Fruit fly (Drosophila melanogaster) whole organism, embryonic: Measurements from ENCODE around the gene pix.

Source experiments
- ATbp ChIP-seq: fragments of 200-800 bp; sonication (Bioruptor generic); optimal IDR thresholded peaks from 2 replicates; lab custom pipeline; 2017; ENCODE audit warnings: missing biosample characterization, mild to moderate bottlenecking, missing genetic modification characterization, missing genetic modification reagents
- Adf1 ChIP-seq: fragments of 200-800 bp; sonication (Bioruptor generic); IDR thresholded peaks from 2 replicates; pipeline ENCODE4 v1.3.6; 2022; ENCODE audit warnings: missing biosample characterization, missing genetic modification characterization
- CG10462 ChIP-seq: fragments of 200-800 bp; sonication (Bioruptor generic); optimal IDR thresholded peaks from 2 replicates; lab custom pipeline; 2016; ENCODE audit warnings: missing biosample characterization, missing genetic modification characterization
- CG11456 ChIP-seq: fragments of 200-800 bp; sonication (Bioruptor generic); IDR thresholded peaks from 3 replicates; pipeline ENCODE4 v1.3.6; 2022; ENCODE audit warnings: missing biosample characterization, missing genetic modification characterization
- CG13624 ChIP-seq: fragments of 200-800 bp; sonication (Bioruptor generic); optimal IDR thresholded peaks from 2 replicates; lab custom pipeline; 2016; ENCODE audit warnings: missing biosample characterization, missing genetic modification characterization
- CG14014 ChIP-seq: fragments of 200-800 bp; sonication (Bioruptor generic); IDR thresholded peaks from 2 replicates; pipeline ENCODE4 v1.3.6; 2022; ENCODE audit warnings: missing biosample characterization, missing genetic modification characterization
- CG15696 ChIP-seq: fragments of 200-800 bp; sonication (Bioruptor generic); optimal IDR thresholded peaks from 2 replicates; lab custom pipeline; 2019; ENCODE audit warnings: missing biosample characterization, mild to moderate bottlenecking, missing genetic modification characterization, moderate library complexity
- CG17612 ChIP-seq: fragments of 200-800 bp; sonication (Bioruptor generic); IDR thresholded peaks from 2 replicates; pipeline ENCODE4 v1.3.6; 2022; ENCODE audit warnings: missing biosample characterization, missing genetic modification characterization
- CG17912 ChIP-seq: fragments of 200-800 bp; sonication (Bioruptor generic); optimal IDR thresholded peaks from 2 replicates; lab custom pipeline; 2018; ENCODE audit warnings: missing biosample characterization, mild to moderate bottlenecking, missing genetic modification characterization
- CG18011 ChIP-seq: fragments of 200-800 bp; sonication (Bioruptor generic); optimal IDR thresholded peaks from 2 replicates; lab custom pipeline; 2017; ENCODE audit warnings: missing biosample characterization, missing genetic modification characterization, mild to moderate bottlenecking, moderate library complexity, missing genotype
- CG32532 ChIP-seq: fragments of 200-800 bp; sonication (Bioruptor generic); IDR thresholded peaks from 2 replicates; pipeline ENCODE4 v1.3.6; 2022; ENCODE audit warnings: missing biosample characterization, missing genetic modification characterization
- CG6791 ChIP-seq: fragments of 200-800 bp; sonication (Bioruptor generic); IDR thresholded peaks from 3 replicates; pipeline ENCODE4 v1.3.6; 2022; ENCODE audit warnings: missing biosample characterization, missing genetic modification characterization; ENCODE audit not compliant: partially characterized antibody
- CG7745 ChIP-seq: fragments of 200-800 bp; sonication (Bioruptor generic); optimal IDR thresholded peaks from 2 replicates; lab custom pipeline; 2018; ENCODE audit warnings: missing biosample characterization, mild to moderate bottlenecking, missing genetic modification characterization, moderate library complexity
- CG7987 ChIP-seq: fragments of 200-800 bp; sonication (Bioruptor generic); optimal IDR thresholded peaks from 2 replicates; lab custom pipeline; 2018; ENCODE audit warnings: missing biosample characterization, mild to moderate bottlenecking, missing genetic modification characterization, moderate library complexity
- D19A ChIP-seq: fragments of 200-800 bp; optimal IDR thresholded peaks from 3 replicates; lab custom pipeline; 2019; ENCODE audit warnings: missing biosample characterization, mild to moderate bottlenecking, missing genetic modification characterization, moderate library complexity
- ERR ChIP-seq: fragments of 200-800 bp; sonication (Bioruptor generic); optimal IDR thresholded peaks from 2 replicates; lab custom pipeline; 2016; ENCODE audit warnings: missing biosample characterization, missing genetic modification characterization
- Ets65A ChIP-seq: fragments of 200-800 bp; sonication (Bioruptor generic); peaks from one replicate; lab custom pipeline; 2016; ENCODE audit warnings: missing biosample characterization, missing genetic modification characterization
- Gsc ChIP-seq: fragments of 200-800 bp; sonication (Bioruptor generic); IDR thresholded peaks from 2 replicates; pipeline ENCODE4 v1.3.6; 2022; ENCODE audit warnings: missing biosample characterization, missing genetic modification characterization
- HHEX ChIP-seq: fragments of 200-800 bp; sonication (Bioruptor generic); optimal IDR thresholded peaks from 3 replicates; lab custom pipeline; 2017; ENCODE audit warnings: missing biosample characterization, mild to moderate bottlenecking, missing genetic modification characterization, missing genetic modification reagents
- HLH54F ChIP-seq: fragments of 200-800 bp; sonication (Bioruptor generic); optimal IDR thresholded peaks from 3 replicates; lab custom pipeline; 2016; ENCODE audit warnings: missing biosample characterization, missing genetic modification characterization
- Lhr ChIP-seq: fragments of 200-800 bp; sonication (Bioruptor generic); optimal IDR thresholded peaks from 3 replicates; lab custom pipeline; 2017; ENCODE audit warnings: mild to moderate bottlenecking, missing biosample characterization, missing genetic modification reagents, missing genetic modification characterization
- Lpt ChIP-seq: fragments of >200 bp; optimal IDR thresholded peaks from 2 replicates; lab custom pipeline; 2018; ENCODE audit warnings: missing biosample characterization, missing genetic modification characterization
- Myb ChIP-seq: fragments of 200-800 bp; sonication (Bioruptor generic); optimal IDR thresholded peaks from 2 replicates; lab custom pipeline; 2016; ENCODE audit warnings: missing biosample characterization, missing genetic modification characterization
- Opbp ChIP-seq: fragments of 200-800 bp; sonication (Bioruptor generic); IDR thresholded peaks from 3 replicates; pipeline ENCODE4 v1.3.6; 2022; ENCODE audit warnings: missing biosample characterization, missing genetic modification characterization; ENCODE audit not compliant: partially characterized antibody
- Sry-δ ChIP-seq: fragments of 200-800 bp; sonication (Bioruptor generic); optimal IDR thresholded peaks from 2 replicates; lab custom pipeline; 2016; ENCODE audit warnings: missing biosample characterization, missing genetic modification characterization
- Trl ChIP-seq, 3 experiments: fragments of >200 bp in 2 of 3; fragments of 200-800 bp in 1 of 3; sonication (Bioruptor generic) in 1 of 3; optimal IDR thresholded peaks; 2 replicates in 1 of 3; 3 replicates in 2 of 3; lab custom pipeline; 2016 to 2017; ENCODE audit warnings: missing biosample characterization in 1 of 3, missing genetic modification characterization in 1 of 3
- ab ChIP-seq: fragments of 200-800 bp; sonication (Bioruptor generic); optimal IDR thresholded peaks from 2 replicates; lab custom pipeline; 2016; ENCODE audit warnings: missing biosample characterization, missing genetic modification characterization
- ash1 ChIP-seq: fragments of 200-800 bp; sonication (Bioruptor generic); optimal IDR thresholded peaks from 2 replicates; lab custom pipeline; 2018; ENCODE audit warnings: missing biosample characterization, mild to moderate bottlenecking, missing genetic modification characterization
- bbx ChIP-seq: fragments of 200-800 bp; sonication (Bioruptor generic); IDR thresholded peaks from 2 replicates; pipeline ENCODE4 v1.3.6; 2022; ENCODE audit warnings: missing biosample characterization, missing genetic modification characterization; ENCODE audit not compliant: partially characterized antibody
- bsh ChIP-seq, 2 experiments: fragments of 200-800 bp; sonication (Bioruptor generic); optimal IDR thresholded peaks; 2 replicates each; lab custom pipeline; 2017 to 2018; ENCODE audit warnings: mild to moderate bottlenecking in 2 of 2, missing biosample characterization in 2 of 2, missing genetic modification characterization in 2 of 2, moderate library complexity in 1 of 2
- cg ChIP-seq: fragments of 200-800 bp; sonication (Bioruptor generic); optimal IDR thresholded peaks from 3 replicates; lab custom pipeline; 2019; ENCODE audit warnings: missing biosample characterization, mild to moderate bottlenecking, missing genetic modification characterization, moderate library complexity
- emc ChIP-seq: fragments of 200-800 bp; sonication (Bioruptor generic); optimal IDR thresholded peaks from 2 replicates; lab custom pipeline; 2016; ENCODE audit warnings: missing biosample characterization, missing genetic modification characterization
- en ChIP-seq: fragments of 200-800 bp; sonication (Bioruptor generic); optimal IDR thresholded peaks from 2 replicates; lab custom pipeline; 2016; ENCODE audit warnings: missing biosample characterization, missing genetic modification characterization
- exex ChIP-seq: fragments of 200-800 bp; sonication (Bioruptor generic); optimal IDR thresholded peaks from 4 replicates; lab custom pipeline; 2018; ENCODE audit warnings: missing biosample characterization, mild to moderate bottlenecking, missing genetic modification characterization, moderate library complexity
- fd3F ChIP-seq: fragments of 200-800 bp; sonication (Bioruptor generic); optimal IDR thresholded peaks from 2 replicates; lab custom pipeline; 2018; ENCODE audit warnings: missing biosample characterization, mild to moderate bottlenecking, missing genetic modification characterization, moderate library complexity
- ftz-f1 ChIP-seq: fragments of 200-800 bp; sonication (Bioruptor generic); optimal IDR thresholded peaks from 2 replicates; lab custom pipeline; 2016; ENCODE audit warnings: missing biosample characterization, missing genetic modification characterization
- knrl ChIP-seq: fragments of 200-800 bp; sonication (Bioruptor generic); IDR thresholded peaks from 3 replicates; pipeline ENCODE4 v1.3.6; 2022; ENCODE audit warnings: missing biosample characterization, missing genetic modification characterization; ENCODE audit not compliant: partially characterized antibody
- lola ChIP-seq, 3 experiments: fragments of >200 bp in 2 of 3; fragments of 200-800 bp in 1 of 3; sonication (Bioruptor generic) in 1 of 3; optimal IDR thresholded peaks; 2 replicates each; lab custom pipeline; 2017 to 2019; ENCODE audit warnings: missing biosample characterization in 3 of 3, missing genetic modification characterization in 3 of 3, mild to moderate bottlenecking in 1 of 3, moderate library complexity in 1 of 3
- mirr ChIP-seq: fragments of 200-800 bp; sonication (Bioruptor generic); optimal IDR thresholded peaks from 3 replicates; lab custom pipeline; 2018; ENCODE audit warnings: missing biosample characterization, mild to moderate bottlenecking, missing genetic modification characterization
- nerfin-2 ChIP-seq: fragments of 200-800 bp; sonication (Bioruptor generic); IDR thresholded peaks from 2 replicates; pipeline ENCODE4 v1.3.6; 2022; ENCODE audit warnings: missing biosample characterization, missing genetic modification characterization; ENCODE audit not compliant: partially characterized antibody
- otp ChIP-seq: fragments of 200-800 bp; sonication (Bioruptor generic); IDR thresholded peaks from 3 replicates; pipeline ENCODE4, ENCODE4 v1.3.6; 2022; ENCODE audit warnings: missing biosample characterization, missing genetic modification characterization
- prd ChIP-seq, 3 experiments: fragments of >200 bp in 2 of 3; fragments of 200-800 bp in 1 of 3; sonication (Bioruptor generic) in 1 of 3; optimal IDR thresholded peaks in 2 of 3; IDR thresholded peaks in 1 of 3; 2 replicates in 2 of 3; 3 replicates in 1 of 3; pipeline versions ENCODE4 v1.3.6 to Lab custom; 2017 to 2022; ENCODE audit warnings: missing biosample characterization in 1 of 3, missing genetic modification characterization in 1 of 3
- rib ChIP-seq: fragments of 200-800 bp; sonication (Bioruptor generic); IDR thresholded peaks from 2 replicates; pipeline ENCODE4 v1.3.6; 2022; ENCODE audit warnings: missing biosample characterization, missing genetic modification characterization
- sd ChIP-seq: fragments of 200-800 bp; sonication (Bioruptor generic); optimal IDR thresholded peaks from 3 replicates; lab custom pipeline; 2018; ENCODE audit warnings: missing biosample characterization, mild to moderate bottlenecking, missing genetic modification characterization, moderate library complexity
- sisA ChIP-seq: fragments of 200-800 bp; sonication (Bioruptor generic); IDR thresholded peaks from 2 replicates; pipeline ENCODE4 v1.3.6; 2022; ENCODE audit warnings: missing biosample characterization, missing genetic modification characterization
- so ChIP-seq: fragments of 200-800 bp; sonication (Bioruptor generic); IDR thresholded peaks from 3 replicates; pipeline ENCODE4 v1.3.6; 2022; ENCODE audit warnings: missing biosample characterization, missing genetic modification characterization
- sob ChIP-seq: fragments of 200-800 bp; sonication (Bioruptor generic); IDR thresholded peaks from 2 replicates; pipeline ENCODE4 v1.3.6; 2022; ENCODE audit warnings: missing biosample characterization, missing genetic modification characterization
- stwl ChIP-seq: fragments of 200-800 bp; sonication (Bioruptor generic); optimal IDR thresholded peaks from 3 replicates; lab custom pipeline; 2018; ENCODE audit warnings: missing biosample characterization, mild to moderate bottlenecking, missing genetic modification characterization, moderate library complexity
- tgo ChIP-seq: fragments of 200-800 bp; sonication (Bioruptor generic); IDR thresholded peaks from 3 replicates; pipeline ENCODE4 v1.3.6; 2022; ENCODE audit warnings: missing biosample characterization, missing genetic modification characterization
- zfh1 ChIP-seq: fragments of 200-800 bp; sonication (Bioruptor generic); IDR thresholded peaks from 3 replicates; pipeline ENCODE4 v1.3.6; 2022; ENCODE audit warnings: missing biosample characterization, missing genetic modification characterization

pix gene

DNA sequence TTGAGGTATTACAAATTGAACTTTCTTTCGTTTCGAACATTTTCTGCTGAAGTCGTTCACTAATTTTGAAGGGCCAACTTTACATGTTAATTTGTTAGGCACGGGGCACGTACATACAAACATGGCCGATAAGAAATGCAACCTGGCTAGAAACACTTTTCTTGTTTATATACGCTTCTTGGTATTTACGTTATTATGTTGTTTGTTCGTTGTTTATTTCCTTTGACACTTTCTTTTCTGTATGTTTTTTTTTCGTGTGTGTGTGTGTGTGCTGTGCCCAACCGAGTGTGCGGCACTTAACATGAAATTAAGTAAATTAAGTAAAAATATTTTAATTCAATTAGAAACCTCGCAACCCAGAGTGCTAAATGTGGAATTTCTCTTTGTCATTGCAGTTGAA lies 48.9 kb downstream of the pix start (continued):
- TF ChIP-seq ab (no peak), stwl (no peak), bsh (GFP tag; optimal IDR thresholded peaks at IDR 0.05; lab: Kevin White, UChicago) (peak in 1 of 2 experiments; percentile 81), Adf1 (no peak), Opbp (GFP tag; lab: Robert Waterston, UW) (no peak), knrl (GFP tag; lab: Robert Waterston, UW) (no peak), HHEX (GFP tag; lab: Kevin White, UChicago) (peak; percentile 28), sob (GFP tag; lab: Robert Waterston, UW) (no peak), otp (peak; percentile 82), emc (GFP tag; lab: Kevin White, UChicago) (no peak), Trl (optimal IDR thresholded peaks at IDR 0.05; lab: Kevin White, UChicago) (no peak), Trl (GFP tag; optimal IDR thresholded peaks at IDR 0.05; lab: Kevin White, UChicago) (peak; percentile 1), CG7987 (GFP tag; lab: Kevin White, UChicago) (no peak), ATbp (GFP tag; lab: Kevin White, UChicago) (peak; percentile 94), CG7745 (peak; percentile 78), CG11456 (GFP tag; lab: Robert Waterston, UW) (no peak), fd3F (no peak), ash1 (GFP tag; lab: Kevin White, UChicago) (no peak), lola (GFP tag; optimal IDR thresholded peaks at IDR 0.05; lab: Kevin White, UChicago) (peak in 1 of 3 experiments; percentile 38), Ets65A (GFP tag; lab: Kevin White, UChicago) (no peak), bbx (GFP tag; lab: Robert Waterston, UW) (no peak), D19A (tag; lab: Kevin White, UChicago) (no peak), so (GFP tag; lab: Robert Waterston, UW) (no peak), nerfin-2 (no peak), Gsc (GFP tag; lab: Robert Waterston, UW) (no peak), tgo (GFP tag; lab: Robert Waterston, UW) (no peak), ftz-f1 (GFP tag; lab: Kevin White, UChicago) (no peak), CG14014 (GFP tag; lab: Robert Waterston, UW) (no peak), exex (tag; lab: Kevin White, UChicago) (no peak), rib (GFP tag; lab: Robert Waterston, UW) (no peak), en (GFP tag; lab: Kevin White, UChicago) (no peak), CG17912 (GFP tag; lab: Kevin White, UChicago) (no peak), HLH54F (GFP tag; lab: Kevin White, UChicago) (no peak), CG10462 (GFP tag; lab: Kevin White, UChicago) (no peak), sisA (no peak), sd (tag; lab: Kevin White, UChicago) (no peak), Myb (GFP tag; lab: Kevin White, UChicago) (no peak), CG17612 (GFP tag; lab: Robert Waterston, UW) (no peak), Lhr (peak; percentile 57), mirr (GFP tag; lab: Kevin White, UChicago) (no peak), cg (GFP tag; lab: Kevin White, UChicago) (no peak), Sry-δ (GFP tag; lab: Kevin White, UChicago) (no peak), CG15696 (peak; percentile 33), ERR (GFP tag; lab: Kevin White, UChicago) (no peak), CG6791 (GFP tag; lab: Robert Waterston, UW) (no peak), CG32532 (GFP tag; lab: Robert Waterston, UW) (no peak), CG13624 (GFP tag; lab: Kevin White, UChicago) (no peak), zfh1 (GFP tag; lab: Robert Waterston, UW) (peak; percentile 39; the same call in 1 of the 3 replicates), Lpt (GFP tag; lab: Kevin White, UChicago) (no peak), CG18011 (GFP tag; lab: Kevin White, UChicago) (no peak), prd (optimal IDR thresholded peaks at IDR 0.05; lab: Kevin White, UChicago) (no peak), prd (GFP tag; IDR thresholded peaks at IDR 0.05; lab: Robert Waterston, UW) (no peak)
